Fruit fly (Drosophila melanogaster) whole organism, embryonic: Measurements from ENCODE around the gene AMPdeam.

Experiments used
- Asciz ChIP-seq: fragments of 200-800 bp; sonication (Bioruptor generic); optimal IDR thresholded peaks from 2 replicates; lab custom pipeline; 2017; ENCODE audit warnings: missing biosample characterization, mild to moderate bottlenecking, missing genetic modification characterization, missing genetic modification reagents
- BEAF-32 ChIP-seq: fragments of 200-800 bp; sonication (Bioruptor generic); optimal IDR thresholded peaks from 3 replicates; lab custom pipeline; 2017; ENCODE audit warnings: missing biosample characterization, missing genetic modification characterization, mild to moderate bottlenecking, moderate library complexity, missing genetic modification reagents
- CG10209 ChIP-seq: fragments of 200-800 bp; sonication (Bioruptor generic); optimal IDR thresholded peaks from 3 replicates; lab custom pipeline; 2017; ENCODE audit warnings: missing biosample characterization, mild to moderate bottlenecking, missing genetic modification characterization, missing genetic modification reagents
- CG13894 ChIP-seq: fragments of 200-800 bp; sonication (Bioruptor generic); optimal IDR thresholded peaks from 3 replicates; lab custom pipeline; 2018; ENCODE audit warnings: missing biosample characterization, mild to moderate bottlenecking, missing genetic modification characterization, moderate library complexity
- CG14860 ChIP-seq: fragments of 200-800 bp; sonication (Bioruptor generic); IDR thresholded peaks from 3 replicates; pipeline ENCODE4 v1.3.6; 2022; ENCODE audit warnings: missing biosample characterization, missing genetic modification characterization; ENCODE audit not compliant: partially characterized antibody
- CG15479 ChIP-seq: fragments of 200-800 bp; sonication (Bioruptor generic); optimal IDR thresholded peaks from 3 replicates; lab custom pipeline; 2019; ENCODE audit warnings: missing biosample characterization, mild to moderate bottlenecking, missing genetic modification characterization, moderate library complexity
- CG32772 ChIP-seq: fragments of 200-800 bp; sonication (Bioruptor generic); IDR thresholded peaks from 2 replicates; pipeline ENCODE4 v1.3.6; 2022; ENCODE audit warnings: missing biosample characterization, missing genetic modification characterization
- CG3407 ChIP-seq: fragments of 200-800 bp; sonication (Bioruptor generic); optimal IDR thresholded peaks from 2 replicates; lab custom pipeline; 2018; ENCODE audit warnings: missing biosample characterization, mild to moderate bottlenecking, missing genetic modification characterization
- CG42726 ChIP-seq: fragments of 200-800 bp; sonication (Bioruptor generic); IDR thresholded peaks from 2 replicates; pipeline ENCODE4 v1.3.6; 2022; ENCODE audit warnings: missing biosample characterization, missing genetic modification characterization; ENCODE audit not compliant: partially characterized antibody
- CG7963 ChIP-seq: fragments of 200-800 bp; sonication (Bioruptor generic); IDR thresholded peaks from 3 replicates; pipeline ENCODE4 v1.3.6; 2022; ENCODE audit warnings: missing biosample characterization, missing genetic modification characterization; ENCODE audit not compliant: partially characterized antibody
- CG9437 ChIP-seq: fragments of 200-800 bp; sonication (Bioruptor generic); optimal IDR thresholded peaks from 2 replicates; lab custom pipeline; 2018; ENCODE audit warnings: missing biosample characterization, mild to moderate bottlenecking, missing genetic modification characterization
- Dip3 ChIP-seq: fragments of 200-800 bp; sonication (Bioruptor generic); optimal IDR thresholded peaks from 3 replicates; lab custom pipeline; 2016; ENCODE audit warnings: missing biosample characterization, missing genetic modification characterization
- Gug ChIP-seq: fragments of 200-800 bp; sonication (Bioruptor generic); IDR thresholded peaks from 4 replicates; pipeline ENCODE4 v1.3.6; 2022; ENCODE audit warnings: missing biosample characterization, missing genetic modification characterization
- H2.0 ChIP-seq: fragments of 200-800 bp; sonication (Bioruptor generic); IDR thresholded peaks from 2 replicates; pipeline ENCODE4 v1.3.6; 2022; ENCODE audit warnings: missing biosample characterization, missing genetic modification characterization
- Lhr ChIP-seq: fragments of 200-800 bp; sonication (Bioruptor generic); optimal IDR thresholded peaks from 3 replicates; lab custom pipeline; 2017; ENCODE audit warnings: mild to moderate bottlenecking, missing biosample characterization, missing genetic modification reagents, missing genetic modification characterization
- MTF-1 ChIP-seq: fragments of 200-800 bp; sonication (Bioruptor generic); optimal IDR thresholded peaks from 2 replicates; lab custom pipeline; 2018; ENCODE audit warnings: missing biosample characterization, mild to moderate bottlenecking, missing genetic modification characterization, borderline replicate concordance
- Nf-YA ChIP-seq: fragments of 200-800 bp; sonication (Bioruptor generic); IDR thresholded peaks from 2 replicates; pipeline ENCODE4 v1.3.6; 2022; ENCODE audit warnings: missing biosample characterization, missing genetic modification characterization
- Rx ChIP-seq: fragments of 200-800 bp; sonication (Bioruptor generic); IDR thresholded peaks from 2 replicates; pipeline ENCODE4 v1.3.6; 2022; ENCODE audit warnings: missing biosample characterization, missing genetic modification characterization
- Taf1 ChIP-seq: fragments of 200-800 bp; sonication (Bioruptor generic); IDR thresholded peaks from 2 replicates; pipeline ENCODE4 v1.3.6; 2022; ENCODE audit warnings: missing biosample characterization, missing genetic modification characterization
- Tbp ChIP-seq: fragments of >200 bp; optimal IDR thresholded peaks from 2 replicates; lab custom pipeline; 2018; ENCODE audit warnings: missing biosample characterization, missing genetic modification characterization
- Trl ChIP-seq, 3 experiments: fragments of >200 bp in 2 of 3; fragments of 200-800 bp in 1 of 3; sonication (Bioruptor generic) in 1 of 3; optimal IDR thresholded peaks; 2 replicates in 1 of 3; 3 replicates in 2 of 3; lab custom pipeline; 2016 to 2017; ENCODE audit warnings: missing biosample characterization in 1 of 3, missing genetic modification characterization in 1 of 3
- Xbp1 ChIP-seq: fragments of 200-800 bp; sonication (Bioruptor generic); optimal IDR thresholded peaks from 3 replicates; lab custom pipeline; 2016; ENCODE audit warnings: missing biosample characterization, mild to moderate bottlenecking, missing genetic modification characterization
- ap ChIP-seq: fragments of 200-800 bp; sonication (Bioruptor generic); IDR thresholded peaks from 2 replicates; pipeline ENCODE4 v1.3.6; 2022; ENCODE audit warnings: missing biosample characterization, missing genetic modification characterization
- ara ChIP-seq: fragments of 200-800 bp; sonication (Bioruptor generic); IDR thresholded peaks from 2 replicates; pipeline ENCODE4 v1.3.6; 2022; ENCODE audit warnings: missing biosample characterization, missing genetic modification characterization
- bbx ChIP-seq: fragments of 200-800 bp; sonication (Bioruptor generic); IDR thresholded peaks from 2 replicates; pipeline ENCODE4 v1.3.6; 2022; ENCODE audit warnings: missing biosample characterization, missing genetic modification characterization; ENCODE audit not compliant: partially characterized antibody
- bcd ChIP-seq: fragments of 200-800 bp; sonication (Bioruptor generic); optimal IDR thresholded peaks from 2 replicates; lab custom pipeline; 2017; ENCODE audit warnings: missing biosample characterization, mild to moderate bottlenecking, missing genetic modification characterization
- ci ChIP-seq: fragments of 200-800 bp; sonication (Bioruptor generic); IDR thresholded peaks from 3 replicates; pipeline ENCODE4 v1.3.6; 2022; ENCODE audit warnings: missing biosample characterization, missing genetic modification characterization
- dpn ChIP-seq, 2 experiments: fragments of 200-800 bp; sonication (Bioruptor generic); optimal IDR thresholded peaks; 3 replicates each; lab custom pipeline; 2016; ENCODE audit warnings: missing biosample characterization in 2 of 2, missing genetic modification characterization in 2 of 2
- ewg ChIP-seq: fragments of 200-800 bp; sonication (Bioruptor generic); optimal IDR thresholded peaks from 3 replicates; lab custom pipeline; 2017; ENCODE audit warnings: mild to moderate bottlenecking, missing biosample characterization, missing genetic modification reagents, missing genetic modification characterization
- hkb ChIP-seq, 2 experiments: fragments of 200-800 bp in 1 of 2; fragments of >200 bp in 1 of 2; sonication (Bioruptor generic) in 1 of 2; IDR thresholded peaks in 1 of 2; optimal IDR thresholded peaks in 1 of 2; 2 replicates each; pipeline versions ENCODE4 v1.3.6 to Lab custom; 2017 to 2022; ENCODE audit warnings: missing biosample characterization in 1 of 2, missing genetic modification characterization in 1 of 2
- ind ChIP-seq: fragments of 200-800 bp; sonication (Bioruptor generic); optimal IDR thresholded peaks from 3 replicates; lab custom pipeline; 2016; ENCODE audit warnings: missing biosample characterization, missing genetic modification characterization
- ken ChIP-seq: fragments of 200-800 bp; sonication (Bioruptor generic); IDR thresholded peaks from 3 replicates; pipeline ENCODE4 v1.3.6; 2022; ENCODE audit warnings: missing biosample characterization, missing genetic modification characterization
- lilli ChIP-seq: fragments of 200-800 bp; sonication (Bioruptor generic); optimal IDR thresholded peaks from 3 replicates; lab custom pipeline; 2016; ENCODE audit warnings: missing biosample characterization, missing genetic modification characterization
- nerfin-1 ChIP-seq: fragments of 200-800 bp; sonication (Bioruptor generic); optimal IDR thresholded peaks from 3 replicates; lab custom pipeline; 2019; ENCODE audit warnings: missing biosample characterization, mild to moderate bottlenecking, missing genetic modification characterization, moderate library complexity
- odd ChIP-seq: fragments of 200-800 bp; sonication (Bioruptor generic); optimal IDR thresholded peaks from 2 replicates; lab custom pipeline; 2017; ENCODE audit warnings: missing biosample characterization, mild to moderate bottlenecking, missing genetic modification characterization
- org-1 ChIP-seq: fragments of 200-800 bp; sonication (Bioruptor generic); optimal IDR thresholded peaks from 2 replicates; lab custom pipeline; 2017; ENCODE audit warnings: missing biosample characterization, missing genetic modification characterization
- p53 ChIP-seq: fragments of 200-800 bp; sonication (Bioruptor generic); optimal IDR thresholded peaks from 2 replicates; lab custom pipeline; 2016; ENCODE audit warnings: missing biosample characterization, missing genetic modification characterization
- phol ChIP-seq: fragments of 200-800 bp; sonication (Bioruptor generic); optimal IDR thresholded peaks from 3 replicates; lab custom pipeline; 2018; ENCODE audit warnings: missing biosample characterization, mild to moderate bottlenecking, missing genetic modification characterization, moderate library complexity
- slbo ChIP-seq: fragments of 200-800 bp; sonication (Bioruptor generic); IDR thresholded peaks from 2 replicates; pipeline ENCODE4 v1.3.6; 2022; ENCODE audit warnings: missing biosample characterization, missing genetic modification characterization
- slou ChIP-seq: fragments of 200-800 bp; sonication (Bioruptor generic); optimal IDR thresholded peaks from 3 replicates; lab custom pipeline; 2016; ENCODE audit warnings: missing biosample characterization, missing genetic modification characterization
- sob ChIP-seq: fragments of 200-800 bp; sonication (Bioruptor generic); IDR thresholded peaks from 2 replicates; pipeline ENCODE4 v1.3.6; 2022; ENCODE audit warnings: missing biosample characterization, missing genetic modification characterization
- stwl ChIP-seq: fragments of 200-800 bp; sonication (Bioruptor generic); optimal IDR thresholded peaks from 3 replicates; lab custom pipeline; 2018; ENCODE audit warnings: missing biosample characterization, mild to moderate bottlenecking, missing genetic modification characterization, moderate library complexity
- tio ChIP-seq: fragments of 200-800 bp; sonication (Bioruptor generic); optimal IDR thresholded peaks from 2 replicates; lab custom pipeline; 2017; ENCODE audit warnings: missing biosample characterization, missing genetic modification characterization, inconsistent platforms
- trh ChIP-seq: fragments of 200-800 bp; sonication (Bioruptor generic); optimal IDR thresholded peaks from 2 replicates; lab custom pipeline; 2016; ENCODE audit warnings: missing biosample characterization, missing genetic modification characterization
- wdn ChIP-seq: fragments of 200-800 bp; sonication (Bioruptor generic); IDR thresholded peaks from 2 replicates; pipeline ENCODE4 v1.3.6; 2022; ENCODE audit warnings: missing biosample characterization, missing genetic modification characterization

AMPdeam gene

DNA sequence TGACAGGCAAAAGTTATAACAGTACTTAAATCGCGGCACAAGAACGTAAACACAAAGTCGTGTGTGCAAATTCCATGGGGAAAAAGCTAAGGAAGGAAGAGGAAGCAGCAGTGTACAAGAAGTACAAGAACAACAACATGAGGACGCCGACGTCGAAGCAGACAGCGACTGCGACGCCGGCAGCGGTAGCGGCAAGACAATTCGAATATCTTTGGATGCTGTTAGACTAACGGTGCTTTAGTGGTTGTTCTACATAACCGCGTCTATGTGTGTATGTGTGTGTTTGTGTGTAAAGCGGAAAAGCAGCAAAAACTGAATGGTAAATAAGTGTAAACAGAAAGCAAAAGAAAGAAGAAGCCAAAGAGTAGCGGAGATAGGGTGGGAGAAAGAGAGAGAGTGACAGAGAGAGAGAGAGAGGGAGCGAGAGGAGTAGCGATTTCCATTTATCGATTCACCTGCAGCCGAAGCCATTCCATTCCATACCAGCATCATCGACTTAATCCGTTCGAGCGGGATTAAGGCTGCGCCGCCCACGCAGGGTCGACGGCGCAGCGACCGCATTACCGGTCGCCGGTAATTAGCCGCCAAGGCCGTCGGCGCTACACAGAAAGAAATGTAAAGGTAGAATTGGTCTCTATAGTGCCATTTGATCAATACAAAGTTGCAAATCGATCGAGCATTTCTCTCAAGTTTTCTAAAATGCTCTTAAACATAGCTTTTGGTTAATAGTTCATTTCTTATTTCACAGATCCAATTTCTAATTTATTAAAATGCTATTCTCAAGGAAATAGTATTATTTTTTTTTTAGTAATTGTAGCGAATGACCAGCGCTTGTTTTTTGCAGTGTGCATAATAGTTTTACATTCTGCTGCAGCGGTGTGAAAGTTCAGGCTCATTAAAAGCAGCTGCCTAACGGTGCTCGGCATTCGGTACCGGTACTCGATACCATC lies 61.4 kb downstream of the AMPdeam start (continued):
- TF ChIP-seq CG3407 (no peak), CG32772 (peak; percentile 10; the same call in 1 of the 2 replicates), H2.0 (GFP tag; lab: Robert Waterston, UW) (0 out of 2 replicates have a peak, but pooled peaks have one; percentile 16), lilli (GFP tag; lab: Kevin White, UChicago) (peak; percentile 49), Rx (GFP tag; lab: Robert Waterston, UW) (no peak), org-1 (GFP tag; lab: Kevin White, UChicago) (peak; percentile 42), CG13894 (tag; lab: Kevin White, UChicago) (no peak), Xbp1 (GFP tag; lab: Kevin White, UChicago) (peak; percentile 69), CG10209 (GFP tag; lab: Kevin White, UChicago) (peak; percentile 42), ci (GFP tag; lab: Robert Waterston, UW) (peak; percentile 36; the same call in 1 of the 3 replicates), bcd (GFP tag; lab: Kevin White, UChicago) (peak; percentile 34), Gug (GFP tag; lab: Robert Waterston, UW) (no peak), slbo (GFP tag; lab: Robert Waterston, UW) (peak; percentile 45), trh (GFP tag; lab: Kevin White, UChicago) (peak; percentile 5), MTF-1 (GFP tag; lab: Kevin White, UChicago) (no peak), Nf-YA (GFP tag; lab: Robert Waterston, UW) (no peak), CG9437 (GFP tag; lab: Kevin White, UChicago) (peak; percentile 22), tio (peak; percentile 54), hkb (optimal IDR thresholded peaks at IDR 0.05; lab: Kevin White, UChicago) (no peak), hkb (GFP tag; IDR thresholded peaks at IDR 0.05; lab: Robert Waterston, UW) (peak; percentile 59), phol (tag; lab: Kevin White, UChicago) (peak; percentile 76)
- TF ChIP-seq, all 482 proteins: peak for 204

DNA sequence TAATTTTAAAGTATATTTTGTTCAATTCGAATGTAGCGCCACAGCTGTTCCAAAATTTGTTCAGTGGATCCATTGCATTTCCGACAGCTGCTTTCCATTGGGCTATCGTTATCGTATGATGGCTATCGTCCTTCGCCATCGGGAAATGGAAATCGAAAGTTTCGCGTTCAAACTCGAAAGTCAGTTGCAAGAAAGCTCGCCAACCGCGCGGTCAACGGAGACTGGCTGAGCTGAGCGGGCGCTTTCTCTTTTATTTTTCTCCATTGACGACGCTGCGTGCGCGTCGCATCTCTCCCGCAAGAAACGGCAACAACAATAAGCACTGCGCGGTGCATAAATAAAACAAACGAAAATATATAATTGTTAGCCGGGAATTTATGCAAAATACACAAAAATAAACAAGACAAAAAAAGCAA lies 62.1 kb downstream of the AMPdeam start, which contains the start of gene inaE:
TSS of gene inaE (plus strand) at position 181 of the 416 bp plus-strand sequence.
- TF ChIP-seq Asciz (GFP tag; lab: Kevin White, UChicago) (no peak), p53 (GFP tag; lab: Kevin White, UChicago) (no peak), ap (GFP tag; lab: Robert Waterston, UW) (no peak), ken (no peak), ind (GFP tag; lab: Kevin White, UChicago) (no peak), CG14860 (GFP tag; lab: Robert Waterston, UW) (0 out of 3 replicates have a peak, but pooled peaks have one; percentile 35), nerfin-1 (tag; lab: Kevin White, UChicago) (no peak), Nf-YA (GFP tag; lab: Robert Waterston, UW) (0 out of 2 replicates have a peak, but pooled peaks have one; percentile 10), ara (GFP tag; lab: Robert Waterston, UW) (peak; percentile 30; the same call in 1 of the 2 replicates), CG7963 (GFP tag; lab: Robert Waterston, UW) (0 out of 3 replicates have a peak, but pooled peaks have one; percentile 36), Lhr (GFP tag; lab: Kevin White, UChicago) (peak; percentile 33), Tbp (GFP tag; lab: Kevin White, UChicago) (no peak), stwl (peak; percentile 69), dpn (GFP tag; optimal IDR thresholded peaks at IDR 0.05; lab: Kevin White, UChicago) (no peak), CG3407 (no peak), bbx (GFP tag; lab: Robert Waterston, UW) (peak; percentile 73), Trl (optimal IDR thresholded peaks at IDR 0.05; lab: Kevin White, UChicago) (no peak), Trl (GFP tag; optimal IDR thresholded peaks at IDR 0.05; lab: Kevin White, UChicago) (peak; percentile 18), BEAF-32 (peak; percentile 53), Taf1 (GFP tag; lab: Robert Waterston, UW) (no peak), CG42726 (no peak), odd (GFP tag; lab: Kevin White, UChicago) (no peak), trh (GFP tag; lab: Kevin White, UChicago) (no peak), CG15479 (no peak), slou (no peak), ewg (GFP tag; lab: Kevin White, UChicago) (no peak), wdn (no peak), sob (GFP tag; lab: Robert Waterston, UW) (0 out of 2 replicates have a peak, but pooled peaks have one; percentile 7), Dip3 (GFP tag; lab: Kevin White, UChicago) (no peak)
